Fruit fly (Drosophila melanogaster) whole organism, wandering third instar larva: ENCODE data around the gene Pfas.
A peak's percentile ranks its signal among the peaks of the same experiment; 100 is the strongest.

ENCODE experiments used
- CrebA ChIP-seq: fragments of 200-800 bp; sonication (Bioruptor generic); optimal IDR thresholded peaks from 2 replicates; lab custom pipeline; 2016; ENCODE audit warnings: missing biosample characterization, mild to moderate bottlenecking, missing genetic modification characterization, borderline replicate concordance
- Dfd ChIP-seq: fragments of >200 bp; optimal IDR thresholded peaks from 2 replicates; lab custom pipeline; 2017; ENCODE audit warnings: missing biosample characterization, missing genetic modification characterization
- Hr78 ChIP-seq: fragments of >200 bp; optimal IDR thresholded peaks from 2 replicates; lab custom pipeline; 2017; ENCODE audit warnings: missing biosample characterization, missing genetic modification characterization
- Mio ChIP-seq: sonication (Bioruptor generic); optimal IDR thresholded peaks from 2 replicates; lab custom pipeline; 2016; ENCODE audit warnings: missing biosample characterization, missing genetic modification characterization
- N ChIP-seq: fragments of >200 bp; optimal IDR thresholded peaks from 2 replicates; lab custom pipeline; 2018; ENCODE audit warnings: missing biosample characterization, missing external identifiers, missing genetic modification characterization
- woc ChIP-seq: sonication (Bioruptor generic); optimal IDR thresholded peaks from 2 replicates; lab custom pipeline; 2016; ENCODE audit warnings: missing biosample characterization, mild to moderate bottlenecking, missing genetic modification characterization

Pfas gene

dm6 chr2L:5997609-5998229 lies 48.1 kb downstream of the Pfas start (continued):
- TF ChIP-seq woc (GFP tag; lab: Kevin White, UChicago) (no peak), Hr78 (GFP tag; lab: Kevin White, UChicago) (no peak), CrebA (GFP tag; lab: Kevin White, UChicago) (no peak), Mio (GFP tag; lab: Kevin White, UChicago) (no peak), N (GFP tag; lab: Kevin White, UChicago) (peak; percentile 34), Dfd (no peak)
